Fruit fly (Drosophila melanogaster): ENCODE results near the gene CG14384.

CG14384 gene

dm6 chr3R:12981334-12982166 is 14.0 kb upstream of the CG14384 start (continued):
- TF ChIP-seq Hmx (GFP tag; optimal IDR thresholded peaks at IDR 0.05) (no peak), gcm (GFP tag; optimal IDR thresholded peaks at IDR 0.05) (peak; percentile 45), ham (GFP tag; IDR thresholded peaks at IDR 0.05) (no peak), scrt (GFP tag; optimal IDR thresholded peaks at IDR 0.05) (peak; percentile 19), CG16863 (GFP tag; optimal IDR thresholded peaks at IDR 0.05) (peak; percentile 9), CG3838 (GFP tag; optimal IDR thresholded peaks at IDR 0.05) (peak; percentile 43), NC2α (GFP tag; optimal IDR thresholded peaks at IDR 0.05) (no peak), crol (GFP tag; IDR thresholded peaks at IDR 0.05) (no peak), CG17186 (GFP tag; optimal IDR thresholded peaks at IDR 0.05) (no peak), CG6654 (GFP tag; optimal IDR thresholded peaks at IDR 0.05) (peak; percentile 49), fd64A (GFP tag; optimal IDR thresholded peaks at IDR 0.05) (no peak), CG6791 (GFP tag; IDR thresholded peaks at IDR 0.05; ENCODE audit: partially characterized antibody) (no peak), CG12942 (GFP tag; optimal IDR thresholded peaks at IDR 0.05) (peak; percentile 28), seq (GFP tag; IDR thresholded peaks at IDR 0.05) (no peak), ato (GFP tag; IDR thresholded peaks at IDR 0.05; ENCODE audit: partially characterized antibody) (no peak), pan (optimal IDR thresholded peaks at IDR 0.05) (no peak), pan (GFP tag; optimal IDR thresholded peaks at IDR 0.05 in 1 of 2, IDR thresholded peaks at IDR 0.05 in 1 of 2) (peak in 1 of 2 experiments; percentile 61), CG8089 (GFP tag; optimal IDR thresholded peaks at IDR 0.05) (no peak), H15 (GFP tag; IDR thresholded peaks at IDR 0.05) (no peak), toy (GFP tag; IDR thresholded peaks at IDR 0.05) (no peak), Dp (GFP tag; optimal IDR thresholded peaks at IDR 0.05) (no peak), gce (GFP tag; IDR thresholded peaks at IDR 0.05) (no peak; the same call in 2 of the 3 replicates), lov (optimal IDR thresholded peaks at IDR 0.05) (no peak), lov (GFP tag; IDR thresholded peaks at IDR 0.05) (0 out of 3 replicates have a peak, but pooled peaks have one; percentile 7), CG11085 (GFP tag; IDR thresholded peaks at IDR 0.05) (no peak), CG30020 (tag; optimal IDR thresholded peaks at IDR 0.05) (no peak), CG7928 (GFP tag; optimal IDR thresholded peaks at IDR 0.05) (no peak), kni (GFP tag; optimal IDR thresholded peaks at IDR 0.05) (no peak), psq (GFP tag; optimal IDR thresholded peaks at IDR 0.05) (no peak), CG18764 (GFP tag; optimal IDR thresholded peaks at IDR 0.05) (peak; percentile 40), ssp (GFP tag; IDR thresholded peaks at IDR 0.05) (no peak), CG13123 (GFP tag; optimal IDR thresholded peaks at IDR 0.05) (no peak), CG43689 (GFP tag; IDR thresholded peaks at IDR 0.05) (no peak), vnd (GFP tag; IDR thresholded peaks at IDR 0.05; ENCODE audit: partially characterized antibody) (no peak), cato (GFP tag; optimal IDR thresholded peaks at IDR 0.05; ENCODE audit: borderline replicate concordance) (peak; percentile 25), CG14710 (tag; optimal IDR thresholded peaks at IDR 0.05) (peak; percentile 59), Awh (GFP tag; IDR thresholded peaks at IDR 0.05) (peak; percentile 42; the same call in 1 of the 2 replicates), MBD-R2 (GFP tag; IDR thresholded peaks at IDR 0.05) (no peak; the same call in 1 of the 2 replicates), Aef1 (GFP tag; IDR thresholded peaks at IDR 0.05) (peak; percentile 55; the same call in 2 of the 3 replicates), gt (GFP tag; IDR thresholded peaks at IDR 0.05) (no peak), Xrp1 (GFP tag; IDR thresholded peaks at IDR 0.05) (peak; percentile 59), CG13624 (GFP tag; optimal IDR thresholded peaks at IDR 0.05) (no peak), Dip3 (GFP tag; optimal IDR thresholded peaks at IDR 0.05) (no peak), CG4707 (GFP tag; optimal IDR thresholded peaks at IDR 0.05) (no peak), gem (tag; optimal IDR thresholded peaks at IDR 0.05) (peak; percentile 86), CG11696 (GFP tag; IDR thresholded peaks at IDR 0.05) (peak; percentile 91), Hsf (GFP tag; optimal IDR thresholded peaks at IDR 0.05) (peak; percentile 44), Opbp (GFP tag; IDR thresholded peaks at IDR 0.05; ENCODE audit: partially characterized antibody) (no peak), CG1792 (GFP tag; optimal IDR thresholded peaks at IDR 0.05) (no peak), Asciz (GFP tag; optimal IDR thresholded peaks at IDR 0.05) (peak; percentile 17)

All from whole organism, embryonic.